Fruit fly (Drosophila melanogaster): ENCODE results near the gene CG13855.

Gene CG13855

DNA sequence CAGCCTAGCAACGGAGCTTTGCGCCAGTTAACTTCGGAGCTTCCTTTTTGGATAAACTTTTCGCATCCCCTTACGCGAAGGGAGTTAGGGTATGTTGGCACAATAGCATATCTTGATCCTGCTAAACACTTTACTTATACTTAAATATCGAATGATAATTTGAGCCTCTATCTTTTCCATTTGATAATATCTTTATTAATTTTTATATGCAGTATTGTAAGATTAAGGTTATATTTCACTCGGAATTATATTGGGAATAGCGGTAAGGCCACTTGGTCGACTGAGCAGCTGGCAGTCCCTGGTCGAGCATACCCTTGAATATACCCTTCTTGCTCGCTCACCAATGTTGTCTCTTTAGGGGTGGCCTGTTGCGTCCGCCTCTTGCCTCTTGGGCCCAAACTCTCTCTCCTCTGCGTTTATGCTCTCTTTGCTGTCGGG is 36.9 kb upstream of the CG13855 start (continued):
- TF ChIP-seq cg (GFP tag; optimal IDR thresholded peaks at IDR 0.05) (no peak), Jarid2 (GFP tag; optimal IDR thresholded peaks at IDR 0.05) (peak; percentile 37), bigmax (GFP tag; optimal IDR thresholded peaks at IDR 0.05) (no peak), Ets65A (GFP tag) (peak; percentile 87), sim (GFP tag; IDR thresholded peaks at IDR 0.05) (no peak), crp (GFP tag; optimal IDR thresholded peaks at IDR 0.05) (peak in 1 of 2 experiments; percentile 31), CG8765 (GFP tag; IDR thresholded peaks at IDR 0.05) (peak; percentile 6; the same call in 1 of the 2 replicates), Ada2b (GFP tag; IDR thresholded peaks at IDR 0.05) (peak; percentile 84), CG9817 (tag; optimal IDR thresholded peaks at IDR 0.05) (peak; percentile 60), lola (GFP tag; optimal IDR thresholded peaks at IDR 0.05) (peak in 1 of 3 experiments; percentile 23), CG10959 (GFP tag; IDR thresholded peaks at IDR 0.05) (no peak), slou (GFP tag; optimal IDR thresholded peaks at IDR 0.05) (peak; percentile 45), hkb (optimal IDR thresholded peaks at IDR 0.05) (no peak), hkb (GFP tag; IDR thresholded peaks at IDR 0.05) (peak; percentile 70), sens-2 (GFP tag; IDR thresholded peaks at IDR 0.05) (peak; percentile 42; the same call in 1 of the 2 replicates), CoRest (tag; optimal IDR thresholded peaks at IDR 0.05) (peak; percentile 67), Rx (GFP tag; IDR thresholded peaks at IDR 0.05) (peak; percentile 47; the same call in 1 of the 2 replicates), CG17328 (GFP tag; IDR thresholded peaks at IDR 0.05) (peak; percentile 74), Opbp (GFP tag; IDR thresholded peaks at IDR 0.05; ENCODE audit: partially characterized antibody) (no peak), CG17359 (tag; optimal IDR thresholded peaks at IDR 0.05) (peak; percentile 50), chn (GFP tag; optimal IDR thresholded peaks at IDR 0.05) (peak; percentile 32), CG9437 (GFP tag; optimal IDR thresholded peaks at IDR 0.05) (peak; percentile 60), CG3726 (GFP tag; IDR thresholded peaks at IDR 0.05) (peak; percentile 69; the same call in 2 of the 3 replicates), HHEX (GFP tag; optimal IDR thresholded peaks at IDR 0.05) (peak; percentile 49), ap (GFP tag; IDR thresholded peaks at IDR 0.05) (peak; percentile 61; the same call in 1 of the 2 replicates), CG16779 (GFP tag; IDR thresholded peaks at IDR 0.05) (0 out of 2 replicates have a peak, but pooled peaks have one; percentile 10), CG13424 (tag; optimal IDR thresholded peaks at IDR 0.05) (peak; percentile 65), CG18619 (GFP tag; optimal IDR thresholded peaks at IDR 0.05) (peak; percentile 69), Dek (tag; optimal IDR thresholded peaks at IDR 0.05) (peak; percentile 49), trh (GFP tag; optimal IDR thresholded peaks at IDR 0.05) (peak; percentile 50), HmgZ (tag; optimal IDR thresholded peaks at IDR 0.05) (peak; percentile 37), esg (GFP tag; conservative IDR thresholded peaks at IDR 0.05) (peak; percentile 73), CG3838 (GFP tag; optimal IDR thresholded peaks at IDR 0.05) (no peak), CG42726 (GFP tag; IDR thresholded peaks at IDR 0.05; ENCODE audit: partially characterized antibody) (no peak), CG10979 (tag; optimal IDR thresholded peaks at IDR 0.05) (peak; percentile 34), CG14667 (GFP tag; IDR thresholded peaks at IDR 0.05) (peak; percentile 42; the same call in 1 of the 2 replicates), Atf-2 (GFP tag; optimal IDR thresholded peaks at IDR 0.05) (no peak), maf-S (GFP tag; optimal IDR thresholded peaks at IDR 0.05) (no peak), CG6854 (GFP tag; optimal IDR thresholded peaks at IDR 0.05) (peak; percentile 46), Sin3A (optimal IDR thresholded peaks at IDR 0.05) (no peak), sug (tag; optimal IDR thresholded peaks at IDR 0.05) (peak; percentile 63), jing (GFP tag; optimal IDR thresholded peaks at IDR 0.05) (peak; percentile 25), Side (GFP tag; optimal IDR thresholded peaks at IDR 0.05) (no peak), Fer2 (tag; optimal IDR thresholded peaks at IDR 0.05) (peak; percentile 45), tll (GFP tag; optimal IDR thresholded peaks at IDR 0.05) (no peak), hbn (GFP tag; IDR thresholded peaks at IDR 0.05; ENCODE audit: partially characterized antibody) (no peak), Xbp1 (GFP tag; optimal IDR thresholded peaks at IDR 0.05) (peak; percentile 56), CG18599 (GFP tag; optimal IDR thresholded peaks at IDR 0.05) (peak; percentile 87), seq (GFP tag; IDR thresholded peaks at IDR 0.05) (peak; percentile 84), C15 (GFP tag; IDR thresholded peaks at IDR 0.05) (0 out of 3 replicates have a peak, but pooled peaks have one; percentile 49)
